Worm (Caenorhabditis elegans) whole organism, L4 larva: ENCODE results near the gene srsx-22.
"Not testable (repeated sequence)": the region's sequence is repeated elsewhere in the genome, so short reads cannot be mapped to it uniquely, and the experiment has no call there.

Experiments used
- lin-13 ChIP-seq: fragments of 150-350 bp; optimal IDR thresholded peaks from 2 replicates; lab custom pipeline; 2014; ENCODE audit warnings: missing biosample characterization, missing genetic modification reagents, missing genetic modification characterization
- sdz-12 ChIP-seq: fragments of 200-800 bp; sonication (Bioruptor generic); optimal IDR thresholded peaks from 2 replicates; lab custom pipeline; 2018; ENCODE audit warnings: mild to moderate bottlenecking, missing genetic modification characterization, missing compliant biosample characterization

ce11 chrV:8329390-8329789 is 22.1 kb upstream of the srsx-22 start:
- not testable (repeated sequence) for TF ChIP-seq lin-13, sdz-12 (GFP tag; lab: Kevin White, UChicago)
